Fruit fly (Drosophila melanogaster) whole organism, embryonic: Measurements from ENCODE around the gene CG10602.

ENCODE experiments used
- Atf6 ChIP-seq: fragments of 200-800 bp; sonication (Bioruptor generic); IDR thresholded peaks from 2 replicates; pipeline ENCODE4 v1.3.6; 2022; ENCODE audit warnings: missing biosample characterization, missing genetic modification characterization
- CG10147 ChIP-seq: fragments of 200-800 bp; sonication (Bioruptor generic); optimal IDR thresholded peaks from 2 replicates; lab custom pipeline; 2019; ENCODE audit warnings: missing biosample characterization, mild to moderate bottlenecking, missing genetic modification characterization, moderate library complexity
- CG10565 ChIP-seq: fragments of 200-800 bp; sonication (Bioruptor generic); optimal IDR thresholded peaks from 3 replicates; lab custom pipeline; 2016; ENCODE audit warnings: missing biosample characterization, mild to moderate bottlenecking, missing genetic modification characterization
- CG11247 ChIP-seq: fragments of 200-800 bp; sonication (Bioruptor generic); IDR thresholded peaks from 2 replicates; pipeline ENCODE4 v1.3.6; 2022; ENCODE audit warnings: missing biosample characterization, missing genetic modification characterization
- CG11504 ChIP-seq: fragments of 200-800 bp; sonication (Bioruptor generic); optimal IDR thresholded peaks from 3 replicates; lab custom pipeline; 2019; ENCODE audit warnings: missing biosample characterization, mild to moderate bottlenecking, missing genetic modification characterization, moderate library complexity
- CG11560 ChIP-seq: fragments of 200-800 bp; sonication (Bioruptor generic); IDR thresholded peaks from 3 replicates; pipeline ENCODE4 v1.3.6; 2022; ENCODE audit warnings: missing biosample characterization, missing genetic modification characterization
- CG14050 ChIP-seq: fragments of 200-800 bp; sonication (Bioruptor generic); IDR thresholded peaks from 3 replicates; pipeline ENCODE4 v1.3.6; 2022; ENCODE audit warnings: missing biosample characterization, missing genetic modification characterization
- CG17385 ChIP-seq: fragments of 200-800 bp; sonication (Bioruptor generic); optimal IDR thresholded peaks from 3 replicates; lab custom pipeline; 2018; ENCODE audit warnings: missing biosample characterization, mild to moderate bottlenecking, missing genetic modification characterization
- CG2116 ChIP-seq: fragments of 200-800 bp; sonication (Bioruptor generic); optimal IDR thresholded peaks from 3 replicates; lab custom pipeline; 2018; ENCODE audit warnings: missing biosample characterization, mild to moderate bottlenecking, missing genetic modification characterization
- CG31388 ChIP-seq: fragments of 200-800 bp; sonication (Bioruptor generic); optimal IDR thresholded peaks from 2 replicates; lab custom pipeline; 2016; ENCODE audit warnings: missing biosample characterization, missing genetic modification characterization
- CG3726 ChIP-seq: fragments of 200-800 bp; sonication (Bioruptor generic); IDR thresholded peaks from 3 replicates; pipeline ENCODE4, ENCODE4 v1.3.6; 2022; ENCODE audit warnings: missing biosample characterization, missing genetic modification characterization
- CG42726 ChIP-seq: fragments of 200-800 bp; sonication (Bioruptor generic); IDR thresholded peaks from 2 replicates; pipeline ENCODE4 v1.3.6; 2022; ENCODE audit warnings: missing biosample characterization, missing genetic modification characterization; ENCODE audit not compliant: partially characterized antibody
- CG43689 ChIP-seq: fragments of 200-800 bp; sonication (Bioruptor generic); IDR thresholded peaks from 2 replicates; pipeline ENCODE4 v1.3.6; 2022; ENCODE audit warnings: missing biosample characterization, missing genetic modification characterization
- CG5245 ChIP-seq: fragments of 200-800 bp; sonication (Bioruptor generic); optimal IDR thresholded peaks from 3 replicates; lab custom pipeline; 2016; ENCODE audit warnings: missing biosample characterization, missing genetic modification characterization
- CG6175 ChIP-seq: fragments of 200-800 bp; sonication (Bioruptor generic); IDR thresholded peaks from 3 replicates; pipeline ENCODE4 v1.3.6; 2022; ENCODE audit warnings: missing biosample characterization, missing genetic modification characterization
- CG7372 ChIP-seq: fragments of 200-800 bp; sonication (Bioruptor generic); IDR thresholded peaks from 2 replicates; pipeline ENCODE4 v1.3.6; 2022; ENCODE audit warnings: missing biosample characterization, missing genetic modification characterization
- CG7745 ChIP-seq: fragments of 200-800 bp; sonication (Bioruptor generic); optimal IDR thresholded peaks from 2 replicates; lab custom pipeline; 2018; ENCODE audit warnings: missing biosample characterization, mild to moderate bottlenecking, missing genetic modification characterization, moderate library complexity
- CG7987 ChIP-seq: fragments of 200-800 bp; sonication (Bioruptor generic); optimal IDR thresholded peaks from 2 replicates; lab custom pipeline; 2018; ENCODE audit warnings: missing biosample characterization, mild to moderate bottlenecking, missing genetic modification characterization, moderate library complexity
- CG8290 ChIP-seq, 3 experiments: fragments of 200-800 bp; sonication (Bioruptor generic); optimal IDR thresholded peaks; 2 replicates each; lab custom pipeline; 2016 to 2019; ENCODE audit warnings: missing biosample characterization in 3 of 3, missing genetic modification characterization in 3 of 3, mild to moderate bottlenecking in 2 of 3, moderate library complexity in 1 of 3
- CoRest ChIP-seq: fragments of 200-800 bp; sonication (Bioruptor generic); optimal IDR thresholded peaks from 3 replicates; lab custom pipeline; 2018; ENCODE audit warnings: missing biosample characterization, mild to moderate bottlenecking, missing genetic modification characterization, moderate library complexity
- Dek ChIP-seq: fragments of 200-800 bp; sonication (Bioruptor generic); optimal IDR thresholded peaks from 3 replicates; lab custom pipeline; 2019; ENCODE audit warnings: missing biosample characterization, mild to moderate bottlenecking, missing genetic modification characterization, moderate library complexity
- Ets65A ChIP-seq: fragments of 200-800 bp; sonication (Bioruptor generic); peaks from one replicate; lab custom pipeline; 2016; ENCODE audit warnings: missing biosample characterization, missing genetic modification characterization
- Kr ChIP-seq: fragments of 200-800 bp; sonication (Bioruptor generic); optimal IDR thresholded peaks from 2 replicates; lab custom pipeline; 2017; ENCODE audit warnings: missing biosample characterization, mild to moderate bottlenecking, missing genetic modification characterization
- Max ChIP-seq: fragments of 200-800 bp; sonication (Bioruptor generic); optimal IDR thresholded peaks from 2 replicates; lab custom pipeline; 2016; ENCODE audit warnings: missing biosample characterization, mild to moderate bottlenecking, missing genetic modification characterization
- Mes4 ChIP-seq: fragments of 200-800 bp; sonication (Bioruptor generic); optimal IDR thresholded peaks from 2 replicates; lab custom pipeline; 2016; ENCODE audit warnings: missing biosample characterization, missing genetic modification characterization
- NfI ChIP-seq: fragments of 200-800 bp; sonication (Bioruptor generic); optimal IDR thresholded peaks from 3 replicates; lab custom pipeline; 2018; ENCODE audit warnings: missing biosample characterization, mild to moderate bottlenecking, missing genetic modification characterization, moderate library complexity
- Oli ChIP-seq: fragments of 200-800 bp; sonication (Bioruptor generic); optimal IDR thresholded peaks from 2 replicates; lab custom pipeline; 2018; ENCODE audit warnings: missing biosample characterization, mild to moderate bottlenecking, missing genetic modification characterization, moderate library complexity
- PHDP ChIP-seq: fragments of 200-800 bp; sonication (Bioruptor generic); optimal IDR thresholded peaks from 3 replicates; lab custom pipeline; 2018; ENCODE audit warnings: missing biosample characterization, mild to moderate bottlenecking, missing genetic modification characterization, moderate library complexity
- Ptx1 ChIP-seq: fragments of 200-800 bp; sonication (Bioruptor generic); IDR thresholded peaks from 2 replicates; pipeline ENCODE4 v1.3.6; 2022; ENCODE audit warnings: missing biosample characterization, missing genetic modification characterization
- Sry-δ ChIP-seq: fragments of 200-800 bp; sonication (Bioruptor generic); optimal IDR thresholded peaks from 2 replicates; lab custom pipeline; 2016; ENCODE audit warnings: missing biosample characterization, missing genetic modification characterization
- caup ChIP-seq: fragments of 200-800 bp; sonication (Bioruptor generic); optimal IDR thresholded peaks from 3 replicates; lab custom pipeline; 2017; ENCODE audit warnings: missing biosample characterization, mild to moderate bottlenecking, missing genetic modification characterization, moderate library complexity; ENCODE audit not compliant: severe bottlenecking
- crc ChIP-seq: fragments of 200-800 bp; sonication (Bioruptor generic); optimal IDR thresholded peaks from 2 replicates; lab custom pipeline; 2016; ENCODE audit warnings: missing biosample characterization, missing genetic modification characterization
- dan ChIP-seq: fragments of 200-800 bp; sonication (Bioruptor generic); IDR thresholded peaks from 2 replicates; pipeline ENCODE4 v1.3.6; 2022; ENCODE audit warnings: missing biosample characterization, missing genetic modification characterization
- dati ChIP-seq: fragments of 200-800 bp; sonication (Bioruptor generic); IDR thresholded peaks from 2 replicates; pipeline ENCODE4 v1.3.6; 2022; ENCODE audit warnings: missing biosample characterization, missing genetic modification characterization
- ems ChIP-seq: fragments of 200-800 bp; sonication (Bioruptor generic); optimal IDR thresholded peaks from 3 replicates; lab custom pipeline; 2016; ENCODE audit warnings: missing biosample characterization, missing genetic modification characterization
- hth ChIP-seq: fragments of >200 bp; optimal IDR thresholded peaks from 2 replicates; lab custom pipeline; 2017; ENCODE audit warnings: inconsistent platforms
- klu ChIP-seq: fragments of 200-800 bp; sonication (Bioruptor generic); IDR thresholded peaks from 2 replicates; pipeline ENCODE4 v1.3.6; 2022; ENCODE audit warnings: missing biosample characterization, missing genetic modification characterization
- lab ChIP-seq: fragments of 200-800 bp; sonication (Bioruptor generic); optimal IDR thresholded peaks from 3 replicates; lab custom pipeline; 2017; ENCODE audit warnings: missing biosample characterization, missing genetic modification characterization, mild to moderate bottlenecking, moderate library complexity, missing genetic modification reagents
- mirr ChIP-seq: fragments of 200-800 bp; sonication (Bioruptor generic); optimal IDR thresholded peaks from 3 replicates; lab custom pipeline; 2018; ENCODE audit warnings: missing biosample characterization, mild to moderate bottlenecking, missing genetic modification characterization
- oc ChIP-seq: fragments of 200-800 bp; sonication (Bioruptor generic); optimal IDR thresholded peaks from 2 replicates; lab custom pipeline; 2018; ENCODE audit warnings: missing biosample characterization, mild to moderate bottlenecking, missing genetic modification characterization, moderate library complexity
- p53 ChIP-seq: fragments of 200-800 bp; sonication (Bioruptor generic); optimal IDR thresholded peaks from 2 replicates; lab custom pipeline; 2016; ENCODE audit warnings: missing biosample characterization, missing genetic modification characterization
- pb ChIP-seq: fragments of 200-800 bp; sonication (Bioruptor generic); optimal IDR thresholded peaks from 3 replicates; lab custom pipeline; 2016; ENCODE audit warnings: missing biosample characterization, missing genetic modification characterization
- sd ChIP-seq: fragments of 200-800 bp; sonication (Bioruptor generic); optimal IDR thresholded peaks from 3 replicates; lab custom pipeline; 2018; ENCODE audit warnings: missing biosample characterization, mild to moderate bottlenecking, missing genetic modification characterization, moderate library complexity
- slou ChIP-seq: fragments of 200-800 bp; sonication (Bioruptor generic); optimal IDR thresholded peaks from 3 replicates; lab custom pipeline; 2016; ENCODE audit warnings: missing biosample characterization, missing genetic modification characterization
- so ChIP-seq: fragments of 200-800 bp; sonication (Bioruptor generic); IDR thresholded peaks from 3 replicates; pipeline ENCODE4 v1.3.6; 2022; ENCODE audit warnings: missing biosample characterization, missing genetic modification characterization
- toy ChIP-seq: fragments of 200-800 bp; sonication (Bioruptor generic); IDR thresholded peaks from 2 replicates; pipeline ENCODE4 v1.3.6; 2022; ENCODE audit warnings: missing biosample characterization, missing genetic modification characterization
- ttk ChIP-seq: fragments of 200-800 bp; sonication (Bioruptor generic); IDR thresholded peaks from 2 replicates; pipeline ENCODE4 v2.1.2; 2022; ENCODE audit warnings: missing biosample characterization, missing genetic modification characterization
- tup ChIP-seq: fragments of 200-800 bp; sonication (Bioruptor generic); optimal IDR thresholded peaks from 2 replicates; lab custom pipeline; 2016; ENCODE audit warnings: missing biosample characterization, mild to moderate bottlenecking, missing genetic modification characterization, moderate library complexity
- unpg ChIP-seq: fragments of 200-800 bp; sonication (Bioruptor generic); optimal IDR thresholded peaks from 3 replicates; lab custom pipeline; 2018; ENCODE audit warnings: missing biosample characterization, mild to moderate bottlenecking, missing genetic modification characterization, moderate library complexity
- z ChIP-seq: fragments of 200-800 bp; sonication (Bioruptor generic); IDR thresholded peaks from 3 replicates; pipeline ENCODE4 v1.3.6; 2022; ENCODE audit warnings: missing biosample characterization, missing genetic modification characterization

CG10602 gene

DNA sequence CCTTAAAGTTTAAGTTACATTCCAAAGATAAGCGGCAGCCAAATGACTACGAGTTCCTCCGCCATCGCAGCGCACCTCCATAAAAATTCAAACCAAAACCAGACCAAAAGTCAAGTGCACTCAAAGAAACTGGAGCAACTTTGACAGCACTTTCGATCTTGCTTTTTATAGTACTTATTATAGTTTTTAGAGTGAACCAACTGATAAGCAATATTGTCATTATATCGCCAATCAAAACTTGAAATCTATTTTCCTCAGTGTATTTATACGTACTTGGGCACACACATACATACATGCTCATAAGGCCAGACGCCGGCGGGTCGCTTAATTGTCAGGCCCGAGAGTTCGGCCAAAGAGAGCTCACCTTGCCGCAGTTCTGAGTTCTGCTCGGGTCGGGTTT lies 31.0 kb upstream of the CG10602 start (continued):
- TF ChIP-seq z (GFP tag; lab: Robert Waterston, UW) (0 out of 3 replicates have a peak, but pooled peaks have one; percentile 39), NfI (GFP tag; lab: Kevin White, UChicago) (peak; percentile 62), CG6175 (GFP tag; lab: Robert Waterston, UW) (no peak), CoRest (tag; lab: Kevin White, UChicago) (peak; percentile 71), slou (peak; percentile 55), CG3726 (GFP tag; lab: Robert Waterston, UW) (peak; percentile 76), mirr (no peak), CG7987 (peak; percentile 15), so (GFP tag; lab: Robert Waterston, UW) (peak; percentile 72; the same call in 2 of the 3 replicates), p53 (GFP tag; lab: Kevin White, UChicago) (peak; percentile 20), tup (peak; percentile 90), unpg (peak; percentile 83), ttk (GFP tag; lab: Robert Waterston, UW) (peak; percentile 56; the same call in 1 of the 2 replicates), Kr (peak; percentile 43), Sry-δ (GFP tag; lab: Kevin White, UChicago) (peak; percentile 40), CG11504 (tag; lab: Kevin White, UChicago) (peak; percentile 76), CG5245 (peak; percentile 73), oc (tag; lab: Kevin White, UChicago) (peak; percentile 60), sd (tag; lab: Kevin White, UChicago) (no peak), dan (GFP tag; lab: Robert Waterston, UW) (peak; percentile 84), crc (GFP tag; lab: Kevin White, UChicago) (peak; percentile 58), CG14050 (GFP tag; lab: Robert Waterston, UW) (0 out of 3 replicates have a peak, but pooled peaks have one; percentile 28), CG43689 (GFP tag; lab: Robert Waterston, UW) (0 out of 2 replicates have a peak, but pooled peaks have one; percentile 17), CG11247 (GFP tag; lab: Robert Waterston, UW) (peak; percentile 43), Ptx1 (GFP tag; lab: Robert Waterston, UW) (peak; percentile 52; the same call in 1 of the 2 replicates), Ets65A (GFP tag; lab: Kevin White, UChicago) (peak; percentile 96), CG7372 (peak; percentile 35; the same call in 1 of the 2 replicates), CG42726 (GFP tag; lab: Robert Waterston, UW) (no peak), toy (GFP tag; lab: Robert Waterston, UW) (no peak), PHDP (tag; lab: Kevin White, UChicago) (peak; percentile 52), CG17385 (peak; percentile 68), CG10147 (GFP tag; lab: Kevin White, UChicago) (no peak), Dek (tag; lab: Kevin White, UChicago) (no peak), CG7745 (tag; lab: Kevin White, UChicago) (peak; percentile 45), caup (GFP tag; lab: Kevin White, UChicago) (peak; percentile 44), dati (GFP tag; lab: Robert Waterston, UW) (no peak), Oli (peak; percentile 71), CG10565 (GFP tag; lab: Kevin White, UChicago) (peak; percentile 28), Max (GFP tag; lab: Kevin White, UChicago) (peak; percentile 68), klu (GFP tag; lab: Robert Waterston, UW) (peak; percentile 38; the same call in 1 of the 2 replicates), hth (lab: Kevin White, UChicago) (no peak), pb (GFP tag; lab: Kevin White, UChicago) (peak; percentile 50), Mes4 (peak; percentile 70), ems (GFP tag; lab: Kevin White, UChicago) (peak; percentile 72), lab (GFP tag; lab: Kevin White, UChicago) (peak; percentile 40), CG2116 (GFP tag; lab: Kevin White, UChicago) (peak; percentile 29), CG31388 (peak; percentile 35), CG11560 (tag; lab: Robert Waterston, UW) (no peak), Atf6 (peak; percentile 53; the same call in 1 of the 2 replicates), CG8290 (GFP tag; optimal IDR thresholded peaks at IDR 0.05; lab: Kevin White, UChicago) (peak; percentile 60), CG8290 (tag; optimal IDR thresholded peaks at IDR 0.05; lab: Kevin White, UChicago) (peak; percentile 48 to 63)
